Fruit fly (Drosophila melanogaster) whole organism, embryonic: Measurements from ENCODE around the gene CG8042.

Source experiments
- CG14710 ChIP-seq: fragments of 200-800 bp; sonication (Bioruptor generic); optimal IDR thresholded peaks from 3 replicates; lab custom pipeline; 2019; ENCODE audit warnings: missing biosample characterization, mild to moderate bottlenecking, missing genetic modification characterization, moderate library complexity
- br ChIP-seq: fragments of >200 bp; optimal IDR thresholded peaks from 2 replicates; lab custom pipeline; 2017
- sisA ChIP-seq: fragments of 200-800 bp; sonication (Bioruptor generic); IDR thresholded peaks from 2 replicates; pipeline ENCODE4 v1.3.6; 2022; ENCODE audit warnings: missing biosample characterization, missing genetic modification characterization

dm6 chr3L:7947880-7948286 lies 26.9 kb downstream of the CG8042 start, which contains the start of gene exex:
- TF ChIP-seq br (lab: Kevin White, UChicago) = no peak
- TF ChIP-seq sisA (GFP tag; lab: Robert Waterston, UW) = no peak
- TF ChIP-seq CG14710 (tag; lab: Kevin White, UChicago) = no peak
